Worm (Caenorhabditis elegans) whole organism, L1 larva: Measurements from ENCODE around the gene egl-38.

Source experiments
- C16A3.4 ChIP-seq: fragments of 150-350 bp; optimal IDR thresholded peaks from 2 replicates; lab custom pipeline; 2014; ENCODE audit warnings: missing biosample characterization, missing genetic modification characterization
- F16B12.6 ChIP-seq: fragments of 150-350 bp; optimal IDR thresholded peaks from 2 replicates; lab custom pipeline; 2014; ENCODE audit warnings: missing biosample characterization, missing genetic modification characterization
- Y116A8C.19 ChIP-seq: sonication (generic microtip); optimal IDR thresholded peaks from 2 replicates; lab custom pipeline; 2016; ENCODE audit warnings: missing compliant biosample characterization, missing genetic modification characterization, borderline replicate concordance
- alr-1 ChIP-seq: fragments of 200-800 bp; sonication (Bioruptor generic); optimal IDR thresholded peaks from 2 replicates; lab custom pipeline; 2018; ENCODE audit warnings: borderline replicate concordance, mild to moderate bottlenecking, missing genetic modification characterization, missing compliant biosample characterization
- ama-1 ChIP-seq: fragments of 150-350 bp; optimal IDR thresholded peaks from 2 replicates; lab custom pipeline; 2014
- blmp-1 ChIP-seq: fragments of 150-350 bp; optimal IDR thresholded peaks from 2 replicates; lab custom pipeline; 2014; ENCODE audit warnings: missing biosample characterization, missing genetic modification characterization
- ceh-63 ChIP-seq: fragments of 200-800 bp; sonication (Bioruptor generic); optimal IDR thresholded peaks from 2 replicates; lab custom pipeline; 2018; ENCODE audit warnings: mild to moderate bottlenecking, missing genetic modification characterization, missing compliant biosample characterization
- ceh-82 ChIP-seq, 3 experiments: fragments of 150-350 bp in 1 of 3; sonication (generic microtip) in 2 of 3; optimal IDR thresholded peaks; 2 replicates each; lab custom pipeline; 2014 to 2017; ENCODE audit warnings: missing biosample characterization in 3 of 3, missing genetic modification characterization in 3 of 3
- ceh-88 ChIP-seq: fragments of 200-800 bp; sonication (Bioruptor generic); IDR thresholded peaks from 2 replicates; pipeline ENCODE4 v1.3.6; 2022; ENCODE audit warnings: missing genetic modification characterization, missing compliant biosample characterization
- ceh-90 ChIP-seq: sonication (generic microtip); optimal IDR thresholded peaks from 2 replicates; lab custom pipeline; 2016; ENCODE audit warnings: missing genetic modification characterization, missing compliant biosample characterization
- dpl-1 ChIP-seq, 3 experiments: fragments of 150-350 bp in 2 of 3; sonication (generic microtip) in 1 of 3; optimal IDR thresholded peaks; 2 replicates each; lab custom pipeline; 2014 to 2017; ENCODE audit warnings: missing biosample characterization in 3 of 3, missing genetic modification characterization in 3 of 3, missing genetic modification reagents in 3 of 3
- dsc-1 ChIP-seq: sonication (generic microtip); optimal IDR thresholded peaks from 2 replicates; lab custom pipeline; 2016; ENCODE audit warnings: mild to moderate bottlenecking, missing genetic modification characterization, missing compliant biosample characterization
- efl-1 ChIP-seq, 4 experiments: fragments of 150-350 bp; optimal IDR thresholded peaks in 3 of 4; peaks in 1 of 4; 1 replicate in 1 of 4; 2 replicates in 3 of 4; lab custom pipeline; 2014; ENCODE audit warnings: missing biosample characterization in 2 of 4, missing genetic modification characterization in 2 of 4, missing genetic modification reagents in 2 of 4
- efl-3 ChIP-seq: fragments of 200-800 bp; sonication (Bioruptor generic); optimal IDR thresholded peaks from 2 replicates; lab custom pipeline; 2018; ENCODE audit warnings: mild to moderate bottlenecking, missing genetic modification characterization, missing compliant biosample characterization
- egl-13 ChIP-seq: sonication (generic microtip); optimal IDR thresholded peaks from 2 replicates; lab custom pipeline; 2016; ENCODE audit warnings: missing genotype, missing genetic modification reagents, missing genetic modification characterization, missing compliant biosample characterization
- elt-2 ChIP-seq: sonication (generic microtip); optimal IDR thresholded peaks from 2 replicates; lab custom pipeline; 2016; ENCODE audit warnings: missing genetic modification characterization, mild to moderate bottlenecking, inconsistent platforms, missing compliant biosample characterization, missing genetic modification reagents
- fkh-10 ChIP-seq: sonication (generic microtip); optimal IDR thresholded peaks from 2 replicates; lab custom pipeline; 2017; ENCODE audit warnings: missing biosample characterization, missing genetic modification reagents, missing genetic modification characterization
- fkh-4 ChIP-seq: sonication (generic microtip); optimal IDR thresholded peaks from 2 replicates; lab custom pipeline; 2016; ENCODE audit warnings: missing compliant biosample characterization, missing genetic modification characterization, borderline replicate concordance
- fkh-8 ChIP-seq: sonication (generic microtip); optimal IDR thresholded peaks from 2 replicates; lab custom pipeline; 2016; ENCODE audit warnings: mild to moderate bottlenecking, missing genetic modification characterization, missing compliant biosample characterization
- fos-1 ChIP-seq: fragments of 150-350 bp; optimal IDR thresholded peaks from 2 replicates; lab custom pipeline; 2014; ENCODE audit warnings: missing biosample characterization, missing genetic modification characterization
- hlh-17 ChIP-seq: fragments of 200-800 bp; sonication (Bioruptor generic); optimal IDR thresholded peaks from 2 replicates; lab custom pipeline; 2018; ENCODE audit warnings: missing genetic modification characterization, mild to moderate bottlenecking, missing compliant biosample characterization, moderate library complexity, borderline replicate concordance
- hlh-4 ChIP-seq: sonication (generic microtip); optimal IDR thresholded peaks from 2 replicates; lab custom pipeline; 2016; ENCODE audit warnings: mild to moderate bottlenecking, missing genetic modification characterization, missing compliant biosample characterization
- jun-1 ChIP-seq: fragments of 150-350 bp; optimal IDR thresholded peaks from 2 replicates; lab custom pipeline; 2014; ENCODE audit warnings: missing biosample characterization, missing genetic modification reagents, missing genetic modification characterization
- lin-13 ChIP-seq: fragments of 150-350 bp; optimal IDR thresholded peaks from 2 replicates; lab custom pipeline; 2014; ENCODE audit warnings: missing biosample characterization, missing genetic modification reagents, missing genetic modification characterization
- lin-14 ChIP-seq: fragments of 200-800 bp; sonication (Bioruptor generic); optimal IDR thresholded peaks from 2 replicates; lab custom pipeline; 2018; ENCODE audit warnings: mild to moderate bottlenecking, missing genetic modification characterization, moderate library complexity, missing compliant biosample characterization
- lin-15B ChIP-seq: fragments of 150-350 bp; sonication (generic microtip); optimal IDR thresholded peaks from 3 replicates; lab custom pipeline; 2014; ENCODE audit warnings: missing biosample characterization, missing genetic modification characterization
- lin-35 ChIP-seq, 2 experiments: fragments of 150-350 bp; optimal IDR thresholded peaks; 2 replicates each; lab custom pipeline; 2014; ENCODE audit warnings: missing biosample characterization in 2 of 2, missing genetic modification characterization in 2 of 2, missing genetic modification reagents in 2 of 2
- lin-39 ChIP-seq: fragments of 150-350 bp; optimal IDR thresholded peaks from 2 replicates; lab custom pipeline; 2014; ENCODE audit warnings: missing biosample characterization, missing genetic modification reagents, missing genetic modification characterization
- lsy-2 ChIP-seq, 2 experiments: fragments of 150-350 bp; optimal IDR thresholded peaks; 2 replicates each; lab custom pipeline; 2014; ENCODE audit warnings: missing biosample characterization in 2 of 2, missing genetic modification characterization in 2 of 2
- mdl-1 ChIP-seq, 2 experiments: fragments of 150-350 bp; optimal IDR thresholded peaks; 2 replicates each; lab custom pipeline; 2014 to 2017; ENCODE audit warnings: missing biosample characterization in 2 of 2, missing genetic modification characterization in 2 of 2, inconsistent platforms in 1 of 2
- mep-1 ChIP-seq: fragments of 150-350 bp; optimal IDR thresholded peaks from 2 replicates; lab custom pipeline; 2014; ENCODE audit warnings: missing biosample characterization, missing genetic modification characterization
- nhr-11 ChIP-seq: fragments of 150-350 bp; optimal IDR thresholded peaks from 2 replicates; lab custom pipeline; 2014; ENCODE audit warnings: missing biosample characterization, missing genetic modification characterization
- nhr-19 ChIP-seq: fragments of 200-800 bp; sonication (Bioruptor generic); conservative IDR thresholded peaks from 2 replicates; pipeline ENCODE4 v1.3.6; 2022; ENCODE audit warnings: missing genetic modification characterization, missing compliant biosample characterization
- nhr-47 ChIP-seq: sonication (generic microtip); optimal IDR thresholded peaks from 2 replicates; lab custom pipeline; 2016; ENCODE audit warnings: mild to moderate bottlenecking, missing genetic modification characterization, moderate library complexity, missing compliant biosample characterization
- nhr-71 ChIP-seq: sonication (generic microtip); optimal IDR thresholded peaks from 2 replicates; lab custom pipeline; 2016; ENCODE audit warnings: mild to moderate bottlenecking, missing genetic modification characterization, moderate library complexity, missing compliant biosample characterization
- nhr-76 ChIP-seq: sonication (generic microtip); optimal IDR thresholded peaks from 2 replicates; lab custom pipeline; 2017; ENCODE audit warnings: missing biosample characterization, missing genetic modification characterization
- nhr-77 ChIP-seq: fragments of 150-350 bp; optimal IDR thresholded peaks from 2 replicates; lab custom pipeline; 2014; ENCODE audit warnings: missing biosample characterization, missing genetic modification characterization
- nhr-84 ChIP-seq: sonication (generic microtip); optimal IDR thresholded peaks from 2 replicates; lab custom pipeline; 2017; ENCODE audit warnings: missing biosample characterization, missing genetic modification characterization
- pag-3 ChIP-seq: sonication (generic microtip); optimal IDR thresholded peaks from 2 replicates; lab custom pipeline; 2017; ENCODE audit warnings: missing genetic modification characterization, mild to moderate bottlenecking, missing compliant biosample characterization, antibody characterized with exemption, borderline replicate concordance; ENCODE audit not compliant: insufficient read depth
- pqm-1 ChIP-seq: sonication (generic microtip); optimal IDR thresholded peaks from 3 replicates; lab custom pipeline; 2017; ENCODE audit warnings: missing biosample characterization, missing genetic modification characterization
- rnt-1 ChIP-seq: sonication (generic microtip); optimal IDR thresholded peaks from 2 replicates; lab custom pipeline; 2016; ENCODE audit warnings: mild to moderate bottlenecking, missing genetic modification characterization, moderate library complexity, missing compliant biosample characterization
- skn-1 ChIP-seq: fragments of 150-350 bp; optimal IDR thresholded peaks from 2 replicates; lab custom pipeline; 2014; ENCODE audit warnings: missing biosample characterization, missing genetic modification characterization
- sptf-1 ChIP-seq: fragments of 150-350 bp; optimal IDR thresholded peaks from 2 replicates; lab custom pipeline; 2014; ENCODE audit warnings: missing biosample characterization, missing genetic modification characterization
- tbx-2 ChIP-seq: sonication (generic microtip); optimal IDR thresholded peaks from 2 replicates; lab custom pipeline; 2016; ENCODE audit warnings: missing genetic modification characterization, missing compliant biosample characterization
- unc-130 ChIP-seq: fragments of 150-350 bp; optimal IDR thresholded peaks from 2 replicates; lab custom pipeline; 2017; ENCODE audit warnings: missing biosample characterization, missing genetic modification characterization, inconsistent platforms
- unc-30 ChIP-seq: sonication (generic microtip); optimal IDR thresholded peaks from 2 replicates; lab custom pipeline; 2017; ENCODE audit warnings: missing biosample characterization, missing genetic modification characterization
- unc-62 ChIP-seq: fragments of 150-350 bp; optimal IDR thresholded peaks from 2 replicates; lab custom pipeline; 2014; ENCODE audit warnings: missing biosample characterization, missing genetic modification reagents, missing genetic modification characterization
- unc-86 ChIP-seq: sonication (generic microtip); optimal IDR thresholded peaks from 2 replicates; lab custom pipeline; 2016; ENCODE audit warnings: missing genetic modification characterization, missing compliant biosample characterization
- vab-15 ChIP-seq: sonication (generic microtip); optimal IDR thresholded peaks from 2 replicates; lab custom pipeline; 2017; ENCODE audit warnings: missing genotype, mild to moderate bottlenecking, missing genetic modification characterization, missing compliant biosample characterization
- xbp-1 ChIP-seq: sonication (generic microtip); optimal IDR thresholded peaks from 2 replicates; lab custom pipeline; 2016; ENCODE audit warnings: missing genetic modification characterization, missing compliant biosample characterization
- zag-1 ChIP-seq: fragments of 150-350 bp; optimal IDR thresholded peaks from 2 replicates; lab custom pipeline; 2014; ENCODE audit warnings: missing biosample characterization, missing genetic modification characterization
- ztf-4 ChIP-seq: fragments of 150-350 bp; optimal IDR thresholded peaks from 2 replicates; lab custom pipeline; 2014; ENCODE audit warnings: missing biosample characterization, missing genetic modification characterization

Gene egl-38

ce11 chrIV:10151439-10151997 is 41.2 kb upstream of the egl-38 start, which contains the start of gene copg-1:
TSS of gene copg-1 (plus strand) at chrIV:10151947.
- TF ChIP-seq F16B12.6 (tag; lab: Kevin White, UChicago) (peak; percentile 91), hlh-4 (tag; lab: Kevin White, UChicago) (no peak), unc-86 (tag; lab: Kevin White, UChicago) (peak; percentile 50), elt-2 (tag; lab: Kevin White, UChicago) (no peak), skn-1 (peak; percentile 48), efl-3 (no peak), blmp-1 (tag; lab: Kevin White, UChicago) (peak; percentile 49), fkh-10 (GFP tag; lab: Kevin White, UChicago) (no peak), mdl-1 (tag; optimal IDR thresholded peaks at IDR 0.05; lab: Kevin White, UChicago) (peak in 1 of 2 experiments; percentile 34), lin-14 (GFP tag; lab: Kevin White, UChicago) (peak; percentile 73), lin-15B (no peak), nhr-47 (tag; lab: Kevin White, UChicago) (peak; percentile 67), pqm-1 (tag; lab: Kevin White, UChicago) (no peak), lin-39 (tag; lab: Kevin White, UChicago) (no peak), unc-130 (tag; lab: Kevin White, UChicago) (peak; percentile 29), nhr-77 (tag; lab: Kevin White, UChicago) (peak; percentile 5), mep-1 (peak; percentile 91), sptf-1 (tag; lab: Kevin White, UChicago) (no peak), hlh-17 (GFP tag; lab: Kevin White, UChicago) (no peak), zag-1 (tag; lab: Kevin White, UChicago) (no peak), nhr-11 (no peak), nhr-76 (tag; lab: Kevin White, UChicago) (no peak), ceh-63 (GFP tag; lab: Kevin White, UChicago) (no peak), nhr-71 (peak; percentile 65), ceh-88 (no peak), tbx-2 (peak; percentile 51), fkh-8 (tag; lab: Kevin White, UChicago) (peak; percentile 28), vab-15 (tag; lab: Kevin White, UChicago) (no peak), dpl-1 (GFP tag; optimal IDR thresholded peaks at IDR 0.05; lab: Kevin White, UChicago) (peak; percentile 45 to 74 (median 62)), pag-3 (no peak), egl-13 (tag; lab: Kevin White, UChicago) (no peak), ceh-82 (tag; optimal IDR thresholded peaks at IDR 0.05; lab: Kevin White, UChicago) (peak in 2 of 3 experiments; percentile 15 to 42), Y116A8C.19 (no peak), ztf-4 (tag; lab: Kevin White, UChicago) (peak; percentile 13), fos-1 (no peak), alr-1 (tag; lab: Kevin White, UChicago) (no peak), lsy-2 (tag; optimal IDR thresholded peaks at IDR 0.05; lab: Kevin White, UChicago) (peak; percentile 89 to 97), ama-1 (lab: Kevin White, UChicago) (no peak), lin-35 (GFP tag; optimal IDR thresholded peaks at IDR 0.05; lab: Kevin White, UChicago) (peak; percentile 64 to 74), C16A3.4 (tag; lab: Kevin White, UChicago) (peak; percentile 35), lin-13 (GFP tag; lab: Kevin White, UChicago) (peak; percentile 6), nhr-84 (tag; lab: Kevin White, UChicago) (no peak), rnt-1 (tag; lab: Kevin White, UChicago) (peak; percentile 37), ceh-90 (tag; lab: Kevin White, UChicago) (no peak), jun-1 (no peak), unc-62 (GFP tag; lab: Kevin White, UChicago) (no peak), unc-30 (tag; lab: Kevin White, UChicago) (no peak), nhr-19 (GFP tag; lab: Robert Waterston, UW) (peak; percentile 20; the same call in 1 of the 2 replicates), efl-1 (optimal IDR thresholded peaks at IDR 0.05; lab: Kevin White, UChicago) (peak; percentile 56 to 64), efl-1 (GFP tag; optimal IDR thresholded peaks at IDR 0.05 in 1 of 2; lab: Kevin White, UChicago) (peak; percentile 69 to 94), dsc-1 (tag; lab: Kevin White, UChicago) (peak; percentile 33), fkh-4 (tag; lab: Kevin White, UChicago) (no peak), xbp-1 (tag; lab: Kevin White, UChicago) (peak; percentile 57)
